Worm (Caenorhabditis elegans): ENCODE measurements around the gene pha-4.

- TF ChIP-seq him-1 (tag; optimal IDR thresholded peaks at IDR 0.05) (no peak), W03F9.2 (tag; optimal IDR thresholded peaks at IDR 0.05) (no peak)
Measured at ce11 chrV:20722447-20722846, 30.4 kb upstream of the pha-4 start.
